Worm (Caenorhabditis elegans) whole organism, young adult: ENCODE measurements around the gene Y39A1A.17.
A peak's percentile ranks its signal among the peaks of the same experiment; 100 is the strongest.

Experiments
- B0035.1 ChIP-seq: sonication (generic microtip); optimal IDR thresholded peaks from 2 replicates; lab custom pipeline; 2016; ENCODE audit warnings: missing genetic modification characterization, mild to moderate bottlenecking, missing compliant biosample characterization, missing genotype, missing genetic modification reagents
- B0336.3 ChIP-seq: fragments of 200-800 bp; sonication (Bioruptor generic); IDR thresholded peaks from 2 replicates; pipeline ENCODE4 v1.3.6; 2022; ENCODE audit warnings: missing genetic modification characterization, missing compliant biosample characterization
- D2030.7 ChIP-seq: fragments of 200-800 bp; sonication (Bioruptor generic); IDR thresholded peaks from 2 replicates; pipeline ENCODE4 v1.3.6; 2022; ENCODE audit warnings: missing genetic modification reagents, missing genetic modification characterization, missing compliant biosample characterization
- F22D6.2 ChIP-seq: sonication (generic microtip); optimal IDR thresholded peaks from 2 replicates; lab custom pipeline; 2016; ENCODE audit warnings: mild to moderate bottlenecking, missing genetic modification characterization, missing compliant biosample characterization
- F33H1.4 ChIP-seq: fragments of 200-800 bp; sonication (Bioruptor generic); IDR thresholded peaks from 2 replicates; pipeline ENCODE4 v1.3.6; 2022; ENCODE audit warnings: missing genetic modification reagents, missing genetic modification characterization, missing compliant biosample characterization
- F39B2.1 ChIP-seq: fragments of 200-800 bp; sonication (Bioruptor generic); IDR thresholded peaks from 2 replicates; pipeline ENCODE4 v1.3.6; 2022; ENCODE audit warnings: missing genetic modification reagents, missing genetic modification characterization, missing compliant biosample characterization
- F49E8.2 ChIP-seq: sonication (generic microtip); optimal IDR thresholded peaks from 3 replicates; lab custom pipeline; 2017; ENCODE audit warnings: missing genetic modification characterization, mild to moderate bottlenecking, missing compliant biosample characterization, antibody characterized with exemption, moderate library complexity; ENCODE audit not compliant: insufficient read depth
- F52B5.7 ChIP-seq: sonication (generic microtip); optimal IDR thresholded peaks from 2 replicates; lab custom pipeline; 2016; ENCODE audit warnings: mild to moderate bottlenecking, missing genetic modification characterization, missing compliant biosample characterization
- Y53G8AR.9 ChIP-seq: fragments of 200-800 bp; sonication (Bioruptor generic); conservative IDR thresholded peaks from 2 replicates; pipeline ENCODE4 v1.3.6; 2022; ENCODE audit warnings: missing genetic modification reagents, missing genetic modification characterization, missing compliant biosample characterization
- Y67H2A.10 ChIP-seq: fragments of 200-800 bp; sonication (Bioruptor generic); conservative IDR thresholded peaks from 2 replicates; pipeline ENCODE4 v1.3.6; 2022; ENCODE audit warnings: missing genetic modification reagents, missing genetic modification characterization, missing compliant biosample characterization
- ama-1 ChIP-seq, 3 experiments: fragments of 150-350 bp in 1 of 3; sonication (generic microtip) in 2 of 3; optimal IDR thresholded peaks; 2 replicates each; lab custom pipeline; 2014 to 2018; ENCODE audit warnings: missing biosample characterization in 2 of 3, missing genetic modification characterization in 2 of 3, missing genetic modification reagents in 2 of 3
- atf-7 ChIP-seq: sonication (generic microtip); optimal IDR thresholded peaks from 2 replicates; lab custom pipeline; 2017; ENCODE audit warnings: mild to moderate bottlenecking, missing genetic modification characterization, missing compliant biosample characterization
- attf-6 ChIP-seq: fragments of 200-800 bp; sonication (Bioruptor generic); IDR thresholded peaks from 2 replicates; pipeline ENCODE4 v1.3.6; 2022; ENCODE audit warnings: missing genetic modification reagents, missing genetic modification characterization, missing compliant biosample characterization
- cebp-1 ChIP-seq, 2 experiments: fragments of 200-800 bp in 1 of 2; sonication (Bioruptor generic) in 1 of 2; sonication (generic microtip) in 1 of 2; IDR thresholded peaks in 1 of 2; optimal IDR thresholded peaks in 1 of 2; 2 replicates each; pipeline versions ENCODE4 v1.3.6 to Lab custom; 2017 to 2022; ENCODE audit warnings: missing compliant biosample characterization in 2 of 2, missing genetic modification characterization in 2 of 2, mild to moderate bottlenecking in 1 of 2, missing genetic modification reagents in 1 of 2, moderate library complexity in 1 of 2
- ceh-100 ChIP-seq: fragments of 200-800 bp; sonication (Bioruptor generic); IDR thresholded peaks from 2 replicates; pipeline ENCODE4 v1.3.6; 2022; ENCODE audit warnings: missing genetic modification reagents, missing genetic modification characterization, missing compliant biosample characterization
- ceh-58 ChIP-seq: fragments of 200-800 bp; sonication (Bioruptor generic); IDR thresholded peaks from 2 replicates; pipeline ENCODE4 v1.3.6; 2022; ENCODE audit warnings: missing genetic modification characterization, missing compliant biosample characterization
- dox-1 ChIP-seq: fragments of 200-800 bp; sonication (Bioruptor generic); IDR thresholded peaks from 2 replicates; pipeline ENCODE4 v1.3.6; 2022; ENCODE audit warnings: missing genetic modification reagents, missing genetic modification characterization, missing compliant biosample characterization
- dpff-1 ChIP-seq: sonication (generic microtip); optimal IDR thresholded peaks from 2 replicates; lab custom pipeline; 2017; ENCODE audit warnings: mild to moderate bottlenecking, missing genetic modification characterization, missing compliant biosample characterization
- efl-1 ChIP-seq: fragments of 150-350 bp; optimal IDR thresholded peaks from 2 replicates; lab custom pipeline; 2014; ENCODE audit warnings: missing biosample characterization, missing genetic modification reagents, missing genetic modification characterization
- egl-44 ChIP-seq: fragments of 200-800 bp; sonication (Bioruptor generic); IDR thresholded peaks from 2 replicates; pipeline ENCODE4 v1.3.6; 2022; ENCODE audit warnings: missing genetic modification reagents, missing genetic modification characterization, missing compliant biosample characterization
- ekl-4 ChIP-seq: fragments of 200-800 bp; sonication (Bioruptor generic); IDR thresholded peaks from 2 replicates; pipeline ENCODE4 v1.3.6; 2022; ENCODE audit warnings: missing genetic modification reagents, missing genetic modification characterization, missing compliant biosample characterization
- gei-17 ChIP-seq: fragments of 200-800 bp; sonication (Bioruptor generic); optimal IDR thresholded peaks from 2 replicates; lab custom pipeline; 2018; ENCODE audit warnings: mild to moderate bottlenecking, missing genetic modification characterization, missing compliant biosample characterization
- hlh-12 ChIP-seq: sonication (generic microtip); optimal IDR thresholded peaks from 2 replicates; lab custom pipeline; 2016; ENCODE audit warnings: missing genetic modification characterization, missing compliant biosample characterization
- hmg-20 ChIP-seq: fragments of 200-800 bp; sonication (Bioruptor generic); IDR thresholded peaks from 2 replicates; pipeline ENCODE4 v1.3.6; 2022; ENCODE audit warnings: missing genetic modification reagents, missing genetic modification characterization, missing compliant biosample characterization
- hsf-1 ChIP-seq: fragments of 200-800 bp; sonication (Bioruptor generic); IDR thresholded peaks from 2 replicates; pipeline ENCODE4 v1.3.6; 2022; ENCODE audit warnings: missing genetic modification reagents, missing genetic modification characterization, missing compliant biosample characterization
- lin-26 ChIP-seq: fragments of 200-800 bp; sonication (Bioruptor generic); IDR thresholded peaks from 2 replicates; pipeline ENCODE4 v1.3.6; 2022; ENCODE audit warnings: missing genetic modification reagents, missing genetic modification characterization, missing compliant biosample characterization
- lin-35 ChIP-seq, 3 experiments: fragments of 150-350 bp in 2 of 3; sonication (generic microtip) in 1 of 3; optimal IDR thresholded peaks; 2 replicates each; lab custom pipeline; 2014 to 2018; ENCODE audit warnings: missing biosample characterization in 3 of 3, missing genetic modification characterization in 3 of 3, missing genetic modification reagents in 3 of 3
- lin-54 ChIP-seq: fragments of 200-800 bp; sonication (Bioruptor generic); optimal IDR thresholded peaks from 2 replicates; lab custom pipeline; 2018; ENCODE audit warnings: mild to moderate bottlenecking, missing genetic modification characterization, missing compliant biosample characterization
- madf-10 ChIP-seq: sonication (generic microtip); optimal IDR thresholded peaks from 2 replicates; lab custom pipeline; 2016; ENCODE audit warnings: mild to moderate bottlenecking, missing genetic modification characterization, missing compliant biosample characterization
- madf-6 ChIP-seq: fragments of 200-800 bp; sonication (Bioruptor generic); IDR thresholded peaks from 2 replicates; pipeline ENCODE4 v1.3.6; 2022; ENCODE audit warnings: missing genetic modification reagents, missing genetic modification characterization, missing compliant biosample characterization
- mcd-1 ChIP-seq: fragments of 200-800 bp; sonication (Bioruptor generic); IDR thresholded peaks from 2 replicates; pipeline ENCODE4 v1.3.6; 2022; ENCODE audit warnings: missing genetic modification reagents, missing genetic modification characterization, missing compliant biosample characterization
- nfyb-1 ChIP-seq: fragments of 200-800 bp; sonication (Bioruptor generic); IDR thresholded peaks from 2 replicates; pipeline ENCODE4 v1.3.6; 2022; ENCODE audit warnings: missing genetic modification reagents, missing genetic modification characterization, missing compliant biosample characterization
- nhr-27 ChIP-seq: fragments of 200-800 bp; sonication (Bioruptor generic); optimal IDR thresholded peaks from 2 replicates; lab custom pipeline; 2018; ENCODE audit warnings: mild to moderate bottlenecking, missing genetic modification characterization, moderate library complexity, missing compliant biosample characterization
- nhr-90 ChIP-seq: sonication (generic microtip); optimal IDR thresholded peaks from 2 replicates; lab custom pipeline; 2016; ENCODE audit warnings: missing genotype, mild to moderate bottlenecking, missing genetic modification characterization, missing compliant biosample characterization
- rcor-1 ChIP-seq: fragments of 200-800 bp; sonication (Bioruptor generic); IDR thresholded peaks from 2 replicates; pipeline ENCODE4 v1.3.6; 2022; ENCODE audit warnings: missing genetic modification reagents, missing genetic modification characterization, missing compliant biosample characterization
- snpc-1.1 ChIP-seq: sonication (generic microtip); optimal IDR thresholded peaks from 2 replicates; lab custom pipeline; 2017; ENCODE audit warnings: missing genetic modification characterization, mild to moderate bottlenecking, missing compliant biosample characterization, antibody characterized with exemption, moderate library complexity, missing genotype, missing genetic modification reagents; ENCODE audit not compliant: insufficient read depth
- snpc-1.3 ChIP-seq: sonication (generic microtip); optimal IDR thresholded peaks from 2 replicates; lab custom pipeline; 2017; ENCODE audit warnings: missing genetic modification characterization, mild to moderate bottlenecking, missing compliant biosample characterization, antibody characterized with exemption, moderate library complexity, missing genotype, missing genetic modification reagents; ENCODE audit not compliant: insufficient read depth
- sptf-2 ChIP-seq: fragments of 200-800 bp; sonication (Bioruptor generic); optimal IDR thresholded peaks from 2 replicates; lab custom pipeline; 2018; ENCODE audit warnings: mild to moderate bottlenecking, missing genetic modification characterization, missing compliant biosample characterization
- tbp1 ChIP-seq: fragments of 200-800 bp; sonication (Bioruptor generic); optimal IDR thresholded peaks from 2 replicates; lab custom pipeline; 2018; ENCODE audit warnings: mild to moderate bottlenecking, missing genetic modification characterization, missing compliant biosample characterization
- tlf-1 ChIP-seq: fragments of 200-800 bp; sonication (Bioruptor generic); optimal IDR thresholded peaks from 2 replicates; lab custom pipeline; 2018; ENCODE audit warnings: mild to moderate bottlenecking, missing genetic modification characterization, missing compliant biosample characterization
- zim-3 ChIP-seq: sonication (generic microtip); optimal IDR thresholded peaks from 2 replicates; lab custom pipeline; 2017; ENCODE audit warnings: mild to moderate bottlenecking, missing genetic modification characterization, moderate library complexity, missing compliant biosample characterization
- ztf-26 ChIP-seq: sonication (generic microtip); optimal IDR thresholded peaks from 2 replicates; lab custom pipeline; 2017; ENCODE audit warnings: missing genetic modification characterization, missing compliant biosample characterization
- ztf-28 ChIP-seq: fragments of 200-800 bp; sonication (Bioruptor generic); IDR thresholded peaks from 2 replicates; pipeline ENCODE4 v1.3.6; 2022; ENCODE audit warnings: missing genetic modification reagents, missing genetic modification characterization, missing compliant biosample characterization

Y39A1A.17 gene

DNA sequence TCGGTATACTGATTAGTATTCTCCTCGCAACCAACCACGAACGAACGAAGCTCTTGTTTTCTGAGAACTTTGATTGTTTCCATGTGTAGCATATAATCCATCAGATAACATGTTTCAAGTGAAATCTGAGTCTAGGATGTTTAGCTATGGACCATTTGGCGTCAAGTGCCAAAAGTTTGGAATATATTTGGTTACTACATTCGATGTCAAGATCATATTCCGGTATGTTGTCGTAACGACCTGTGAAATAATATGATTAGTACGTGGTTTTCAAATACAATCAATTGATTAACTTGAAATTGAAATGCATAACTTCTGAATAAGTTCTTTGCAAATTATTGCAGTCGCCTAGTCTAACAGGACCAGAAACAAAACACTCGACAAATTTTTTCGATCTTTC lies at the start of gene Y39A1A.17:
TSS of gene Y39A1A.17 (minus strand) at position 101 of the 400 bp plus-strand sequence.
- no peak for TF ChIP-seq ceh-58
- TF ChIP-seq D2030.7 (GFP tag; lab: Robert Waterston, UW) = no peak
- TF ChIP-seq Y67H2A.10 (GFP tag; lab: Robert Waterston, UW) = no peak
- TF ChIP-seq ztf-28 (GFP tag; lab: Robert Waterston, UW) = no peak
- TF ChIP-seq ztf-26 (tag; lab: Kevin White, UChicago) = no peak
- no peak for TF ChIP-seq hlh-12 (tag; lab: Kevin White, UChicago)
- no peak for TF ChIP-seq egl-44
- TF ChIP-seq F22D6.2 = no peak
- no peak for TF ChIP-seq gei-17 (GFP tag; lab: Kevin White, UChicago)
- TF ChIP-seq dpff-1 = no peak
- no peak for TF ChIP-seq atf-7
- TF ChIP-seq, all 124 proteins: peak for 0

ce11 chrIII:10740518-10740917 lies 49.6 kb upstream of the Y39A1A.17 start, which contains the start of gene K01G5.8:
Gene K01G5.8, minus strand, starts transcription at chrIII:10740772.
- TF ChIP-seq mcd-1 (GFP tag; lab: Robert Waterston, UW) (peak; percentile 6; the same call in 1 of the 2 replicates), Y53G8AR.9 (GFP tag; lab: Robert Waterston, UW) (peak; percentile 61; the same call in 1 of the 2 replicates), lin-54 (GFP tag; lab: Kevin White, UChicago) (peak; percentile 39), ama-1 (optimal IDR thresholded peaks at IDR 0.05; lab: Kevin White, UChicago) (peak; percentile 60), ama-1 (GFP tag; optimal IDR thresholded peaks at IDR 0.05; lab: Kevin White, UChicago) (peak in 1 of 2 experiments; percentile 10), madf-6 (GFP tag; lab: Robert Waterston, UW) (peak; percentile 67), F52B5.7 (no peak), dpff-1 (no peak), hsf-1 (GFP tag; lab: Robert Waterston, UW) (peak; percentile 66), ztf-26 (tag; lab: Kevin White, UChicago) (no peak), F33H1.4 (peak; percentile 28; the same call in 1 of the 2 replicates), attf-6 (GFP tag; lab: Robert Waterston, UW) (no peak), tlf-1 (GFP tag; lab: Kevin White, UChicago) (peak; percentile 46), Y67H2A.10 (GFP tag; lab: Robert Waterston, UW) (0 out of 2 replicates have a peak, but pooled peaks have one; percentile 30), F49E8.2 (tag; lab: Kevin White, UChicago) (peak; percentile 48), snpc-1.1 (tag; lab: Kevin White, UChicago) (peak; percentile 29), lin-35 (GFP tag; optimal IDR thresholded peaks at IDR 0.05; lab: Kevin White, UChicago) (no peak), nhr-27 (tag; lab: Kevin White, UChicago) (peak; percentile 14), rcor-1 (GFP tag; lab: Robert Waterston, UW) (0 out of 2 replicates have a peak, but pooled peaks have one; percentile 29), zim-3 (tag; lab: Kevin White, UChicago) (no peak), ceh-58 (0 out of 2 replicates have a peak, but pooled peaks have one; percentile 42), D2030.7 (GFP tag; lab: Robert Waterston, UW) (peak; percentile 50; the same call in 1 of the 2 replicates), madf-10 (tag; lab: Kevin White, UChicago) (no peak), ekl-4 (GFP tag; lab: Robert Waterston, UW) (0 out of 2 replicates have a peak, but pooled peaks have one; percentile 38), ceh-100 (0 out of 2 replicates have a peak, but pooled peaks have one; percentile 11), tbp1 (GFP tag; lab: Kevin White, UChicago) (no peak), B0035.1 (tag; lab: Kevin White, UChicago) (no peak), dox-1 (no peak), hmg-20 (no peak), nfyb-1 (0 out of 2 replicates have a peak, but pooled peaks have one; percentile 12), F39B2.1 (0 out of 2 replicates have a peak, but pooled peaks have one; percentile 11), B0336.3 (peak; percentile 26; the same call in 1 of the 2 replicates), nhr-90 (tag; lab: Kevin White, UChicago) (no peak), efl-1 (GFP tag; lab: Kevin White, UChicago) (peak; percentile 20), cebp-1 (GFP tag; IDR thresholded peaks at IDR 0.05; lab: Robert Waterston, UW) (no peak; the same call in 1 of the 2 replicates), cebp-1 (tag; optimal IDR thresholded peaks at IDR 0.05; lab: Kevin White, UChicago) (peak; percentile 9), snpc-1.3 (tag; lab: Kevin White, UChicago) (peak; percentile 54), sptf-2 (GFP tag; lab: Kevin White, UChicago) (no peak), ztf-28 (GFP tag; lab: Robert Waterston, UW) (no peak), lin-26 (peak; percentile 41; the same call in 1 of the 2 replicates)
